Worm (Caenorhabditis elegans) whole organism, L3 larva: ENCODE results near the gene srz-96.

ENCODE experiments used
- R02D3.7 ChIP-seq: fragments of 150-350 bp; optimal IDR thresholded peaks from 2 replicates; lab custom pipeline; 2014; ENCODE audit warnings: missing biosample characterization, missing genetic modification characterization
- ama-1 ChIP-seq: fragments of 150-350 bp; optimal IDR thresholded peaks from 2 replicates; lab custom pipeline; 2018
- ceh-82 ChIP-seq: fragments of 150-350 bp; optimal IDR thresholded peaks from 2 replicates; lab custom pipeline; 2014; ENCODE audit warnings: missing biosample characterization, missing genetic modification characterization
- elt-3 ChIP-seq, 3 experiments: fragments of 150-350 bp in 1 of 3; sonication (generic microtip) in 2 of 3; optimal IDR thresholded peaks; 2 replicates in 2 of 3; 4 replicates in 1 of 3; lab custom pipeline; 2014 to 2017; ENCODE audit warnings: missing biosample characterization in 3 of 3, missing genetic modification characterization in 3 of 3
- jun-1 ChIP-seq: fragments of 150-350 bp; optimal IDR thresholded peaks from 2 replicates; lab custom pipeline; 2014; ENCODE audit warnings: missing biosample characterization, missing genetic modification reagents, missing genetic modification characterization
- skn-1 ChIP-seq: fragments of 150-350 bp; optimal IDR thresholded peaks from 2 replicates; lab custom pipeline; 2014; ENCODE audit warnings: missing biosample characterization, missing genetic modification characterization
- snpc-4 ChIP-seq: fragments of 150-350 bp; optimal IDR thresholded peaks from 2 replicates; lab custom pipeline; 2014; ENCODE audit warnings: missing biosample characterization, missing genetic modification characterization
- unc-39 ChIP-seq: sonication (generic microtip); optimal IDR thresholded peaks from 4 replicates; lab custom pipeline; 2017; ENCODE audit warnings: missing biosample characterization, missing genetic modification characterization
- ztf-11 ChIP-seq: fragments of 150-350 bp; optimal IDR thresholded peaks from 2 replicates; lab custom pipeline; 2014; ENCODE audit warnings: missing biosample characterization, missing genetic modification characterization

DNA sequence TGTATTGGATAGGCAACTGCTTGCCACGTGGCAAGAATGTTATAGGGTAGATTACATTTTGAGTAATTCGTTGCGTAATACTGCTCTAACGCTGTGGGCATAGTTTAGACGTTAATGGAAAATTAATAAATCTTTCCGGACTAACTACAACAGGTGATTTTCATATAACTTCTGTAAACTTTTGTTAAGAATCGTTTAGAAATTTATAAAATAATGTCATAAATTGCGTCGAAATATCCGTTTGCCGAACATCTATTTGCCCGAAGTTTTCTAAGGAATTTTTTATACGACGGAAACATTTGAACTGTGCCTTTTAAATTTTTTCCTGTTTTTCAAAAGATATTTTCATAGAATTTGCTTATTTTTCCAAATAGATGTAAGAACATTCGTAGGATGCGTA lies 27.1 kb downstream of the srz-96 start, which contains the start of gene srh-112:
- TF ChIP-seq ztf-11 (tag; lab: Kevin White, UChicago) (no peak), unc-39 (tag; lab: Kevin White, UChicago) (no peak), elt-3 (tag; optimal IDR thresholded peaks at IDR 0.05; lab: Kevin White, UChicago) (no peak), snpc-4 (tag; lab: Kevin White, UChicago) (no peak), ceh-82 (no peak), jun-1 (tag; lab: Kevin White, UChicago) (no peak), skn-1 (tag; lab: Kevin White, UChicago) (no peak), ama-1 (lab: Kevin White, UChicago) (no peak), R02D3.7 (tag; lab: Kevin White, UChicago) (no peak)
